Fruit fly (Drosophila melanogaster) ovary, adult (tissue): ENCODE measurements around the gene Wdr37.
A peak's percentile ranks its signal among the peaks of the same experiment; 100 is the strongest.

Experiments
- CG17801 ChIP-seq: fragments of 200-800 bp; optimal IDR thresholded peaks from 2 replicates; lab custom pipeline; 2019; ENCODE audit warnings: missing biosample characterization, mild to moderate bottlenecking, missing genetic modification characterization, moderate library complexity; ENCODE audit not compliant: partially characterized antibody

Gene Wdr37

dm6 chr3R:18423352-18423751 is 20.8 kb upstream of the Wdr37 start:
- no peak for TF ChIP-seq CG17801 (GFP tag; lab: Kevin White, UChicago)

dm6 chr3R:18422446-18422845 is 19.9 kb upstream of the Wdr37 start:
- TF ChIP-seq CG17801 (GFP tag; lab: Kevin White, UChicago): no peak

dm6 chr3R:18412279-18413214 is 10.0 kb upstream of the Wdr37 start, which contains the start of gene CG31122:
Gene CG31122 (minus strand): TSS chr3R:18412874.
- no peak for TF ChIP-seq CG17801 (GFP tag; lab: Kevin White, UChicago)

dm6 chr3R:18411205-18411749 is 8.8 kb upstream of the Wdr37 start, which contains the start of gene CG10864:
Gene CG10864 (minus strand): TSS chr3R:18411631.
- no peak for TF ChIP-seq CG17801 (GFP tag; lab: Kevin White, UChicago)

dm6 chr3R:18404713-18405112 is 2.2 kb upstream of the Wdr37 start, which contains the start of gene CG7685:
Gene CG7685 (plus strand): TSS chr3R:18404940.
- TF ChIP-seq CG17801 (GFP tag; lab: Kevin White, UChicago): peak; percentile 70

dm6 chr3R:18399698-18400020 is 2.9 kb downstream of the Wdr37 start:
- no peak for TF ChIP-seq CG17801 (GFP tag; lab: Kevin White, UChicago)

dm6 chr3R:18398954-18399697 is 3.4 kb downstream of the Wdr37 start, which contains the start of gene Vha100-2:
Gene Vha100-2 (minus strand): TSS chr3R:18399169.
- TF ChIP-seq CG17801 (GFP tag; lab: Kevin White, UChicago): peak; percentile 53

- no peak for TF ChIP-seq CG17801 (GFP tag; lab: Kevin White, UChicago)
Observed at dm6 chr3R:18398460-18398901, 4.0 kb downstream of the Wdr37 start.

- no peak for TF ChIP-seq CG17801 (GFP tag; lab: Kevin White, UChicago)
Observed at dm6 chr3R:18397834-18398378, 4.6 kb downstream of the Wdr37 start.

dm6 chr3R:18396801-18397604 is 5.5 kb downstream of the Wdr37 start, which contains the start of gene Vti1b:
Gene Vti1b (plus strand): TSS chr3R:18396995.
- TF ChIP-seq CG17801 (GFP tag; lab: Kevin White, UChicago): peak; percentile 96

dm6 chr3R:18395694-18396093 is 6.8 kb downstream of the Wdr37 start:
- no peak for TF ChIP-seq CG17801 (GFP tag; lab: Kevin White, UChicago)

- TF ChIP-seq CG17801 (GFP tag; lab: Kevin White, UChicago): no peak
Observed at dm6 chr3R:18394876-18395275, 7.6 kb downstream of the Wdr37 start.

dm6 chr3R:18393436-18393835 is 9.1 kb downstream of the Wdr37 start:
- TF ChIP-seq CG17801 (GFP tag; lab: Kevin White, UChicago): no peak

- TF ChIP-seq CG17801 (GFP tag; lab: Kevin White, UChicago): no peak
Observed at dm6 chr3R:18389790-18390189, 12.7 kb downstream of the Wdr37 start, which contains the start of gene Vha100-4. Gene Vha100-4 (minus strand): TSS chr3R:18389805.
